Worm (Caenorhabditis elegans) whole organism, early embryonic: ENCODE data around the gene rpb-9.

ENCODE experiments used
- B0310.2 ChIP-seq: sonication (generic microtip); optimal IDR thresholded peaks from 2 replicates; lab custom pipeline; 2016; ENCODE audit warnings: mild to moderate bottlenecking, missing genetic modification characterization, missing compliant biosample characterization
- F13C5.2 ChIP-seq: sonication (generic microtip); optimal IDR thresholded peaks from 2 replicates; lab custom pipeline; 2017; ENCODE audit warnings: mild to moderate bottlenecking, missing genetic modification characterization, inconsistent platforms, missing compliant biosample characterization
- aly-1 ChIP-seq: sonication (generic microtip); optimal IDR thresholded peaks from 2 replicates; lab custom pipeline; 2016; ENCODE audit warnings: missing genetic modification characterization, missing compliant biosample characterization
- ama-1 ChIP-seq: fragments of 150-350 bp; optimal IDR thresholded peaks from 2 replicates; lab custom pipeline; 2014
- ceh-36 ChIP-seq: sonication (generic microtip); optimal IDR thresholded peaks from 2 replicates; lab custom pipeline; 2016; ENCODE audit warnings: missing genetic modification characterization, inconsistent platforms, missing compliant biosample characterization
- ets-7 ChIP-seq: sonication (generic microtip); optimal IDR thresholded peaks from 2 replicates; lab custom pipeline; 2016; ENCODE audit warnings: missing genotype, missing genetic modification characterization, missing compliant biosample characterization
- hmbx-1 ChIP-seq: sonication (generic microtip); optimal IDR thresholded peaks from 2 replicates; lab custom pipeline; 2016; ENCODE audit warnings: mild to moderate bottlenecking, missing genetic modification characterization, missing compliant biosample characterization
- hmg-4 ChIP-seq: fragments of 200-800 bp; sonication (Bioruptor generic); optimal IDR thresholded peaks from 2 replicates; lab custom pipeline; 2018; ENCODE audit warnings: mild to moderate bottlenecking, missing genetic modification characterization, missing compliant biosample characterization

DNA sequence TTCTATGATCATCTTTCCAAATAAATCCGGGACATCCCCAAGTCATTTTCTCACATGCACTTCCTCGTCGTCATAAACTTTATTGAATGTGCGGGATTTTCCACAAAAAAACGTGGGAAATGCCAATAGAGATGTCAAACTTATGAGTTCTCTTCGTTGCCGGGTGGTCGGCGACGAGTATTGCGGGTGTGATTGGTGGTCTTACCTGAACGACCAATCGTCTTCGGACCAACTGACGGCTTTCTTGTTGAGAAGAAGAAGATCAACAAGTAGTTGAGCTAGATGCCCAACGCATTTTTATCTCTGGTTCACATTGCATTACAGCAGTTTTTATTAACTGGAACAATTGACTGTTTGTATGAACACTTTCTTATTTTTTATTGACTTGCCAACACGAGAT, 17.0 kb downstream of the rpb-9 start:
- TF ChIP-seq ceh-36 (tag; lab: Kevin White, UChicago) (no peak), hmbx-1 (no peak), hmg-4 (GFP tag; lab: Kevin White, UChicago) (no peak), F13C5.2 (tag; lab: Kevin White, UChicago) (no peak), ama-1 (lab: Kevin White, UChicago) (no peak), aly-1 (no peak), B0310.2 (tag; lab: Kevin White, UChicago) (no peak), ets-7 (tag; lab: Kevin White, UChicago) (no peak)
